Fruit fly (Drosophila melanogaster) whole organism, embryonic: Measurements from ENCODE around the gene Nab2.

ENCODE experiments used
- Asciz ChIP-seq: fragments of 200-800 bp; sonication (Bioruptor generic); optimal IDR thresholded peaks from 2 replicates; lab custom pipeline; 2017; ENCODE audit warnings: missing biosample characterization, mild to moderate bottlenecking, missing genetic modification characterization, missing genetic modification reagents
- B-H1 ChIP-seq: fragments of 200-800 bp; sonication (Bioruptor generic); IDR thresholded peaks from 3 replicates; pipeline ENCODE4 v1.3.6; 2022; ENCODE audit warnings: missing biosample characterization, missing genetic modification characterization
- Bdp1 ChIP-seq: fragments of 200-800 bp; sonication (Bioruptor generic); optimal IDR thresholded peaks from 3 replicates; lab custom pipeline; 2016; ENCODE audit warnings: missing biosample characterization, missing genetic modification characterization
- CG10959 ChIP-seq: fragments of 200-800 bp; sonication (Bioruptor generic); IDR thresholded peaks from 2 replicates; pipeline ENCODE4 v1.3.6; 2022; ENCODE audit warnings: missing biosample characterization, missing genetic modification characterization
- CG14050 ChIP-seq: fragments of 200-800 bp; sonication (Bioruptor generic); IDR thresholded peaks from 3 replicates; pipeline ENCODE4 v1.3.6; 2022; ENCODE audit warnings: missing biosample characterization, missing genetic modification characterization
- CG14710 ChIP-seq: fragments of 200-800 bp; sonication (Bioruptor generic); optimal IDR thresholded peaks from 3 replicates; lab custom pipeline; 2019; ENCODE audit warnings: missing biosample characterization, mild to moderate bottlenecking, missing genetic modification characterization, moderate library complexity
- CG1529 ChIP-seq: fragments of 200-800 bp; sonication (Bioruptor generic); optimal IDR thresholded peaks from 3 replicates; lab custom pipeline; 2018; ENCODE audit warnings: missing biosample characterization, missing genetic modification characterization
- CG15479 ChIP-seq: fragments of 200-800 bp; sonication (Bioruptor generic); optimal IDR thresholded peaks from 3 replicates; lab custom pipeline; 2019; ENCODE audit warnings: missing biosample characterization, mild to moderate bottlenecking, missing genetic modification characterization, moderate library complexity
- CG17186 ChIP-seq: fragments of 200-800 bp; sonication (Bioruptor generic); optimal IDR thresholded peaks from 3 replicates; lab custom pipeline; 2017; ENCODE audit warnings: missing biosample characterization, missing genetic modification reagents, missing genetic modification characterization
- CG17612 ChIP-seq: fragments of 200-800 bp; sonication (Bioruptor generic); IDR thresholded peaks from 2 replicates; pipeline ENCODE4 v1.3.6; 2022; ENCODE audit warnings: missing biosample characterization, missing genetic modification characterization
- CG18011 ChIP-seq: fragments of 200-800 bp; sonication (Bioruptor generic); optimal IDR thresholded peaks from 2 replicates; lab custom pipeline; 2017; ENCODE audit warnings: missing biosample characterization, missing genetic modification characterization, mild to moderate bottlenecking, moderate library complexity, missing genotype
- CG33557 ChIP-seq: fragments of 200-800 bp; sonication (Bioruptor generic); optimal IDR thresholded peaks from 2 replicates; lab custom pipeline; 2019; ENCODE audit warnings: missing biosample characterization, mild to moderate bottlenecking, missing genetic modification characterization, moderate library complexity
- CG42726 ChIP-seq: fragments of 200-800 bp; sonication (Bioruptor generic); IDR thresholded peaks from 2 replicates; pipeline ENCODE4 v1.3.6; 2022; ENCODE audit warnings: missing biosample characterization, missing genetic modification characterization; ENCODE audit not compliant: partially characterized antibody
- CG4617 ChIP-seq: fragments of 200-800 bp; sonication (Bioruptor generic); optimal IDR thresholded peaks from 3 replicates; lab custom pipeline; 2016; ENCODE audit warnings: missing biosample characterization, missing genetic modification characterization, borderline replicate concordance
- CG4854 ChIP-seq: fragments of 200-800 bp; sonication (Bioruptor generic); optimal IDR thresholded peaks from 2 replicates; lab custom pipeline; 2016; ENCODE audit warnings: missing biosample characterization, missing genetic modification characterization, inconsistent platforms
- CG5245 ChIP-seq: fragments of 200-800 bp; sonication (Bioruptor generic); optimal IDR thresholded peaks from 3 replicates; lab custom pipeline; 2016; ENCODE audit warnings: missing biosample characterization, missing genetic modification characterization
- CG5953 ChIP-seq: fragments of 200-800 bp; sonication (Bioruptor generic); IDR thresholded peaks from 2 replicates; pipeline ENCODE4 v1.3.6; 2022; ENCODE audit warnings: missing biosample characterization, missing genetic modification characterization
- CG7987 ChIP-seq: fragments of 200-800 bp; sonication (Bioruptor generic); optimal IDR thresholded peaks from 2 replicates; lab custom pipeline; 2018; ENCODE audit warnings: missing biosample characterization, mild to moderate bottlenecking, missing genetic modification characterization, moderate library complexity
- CG8290 ChIP-seq, 3 experiments: fragments of 200-800 bp; sonication (Bioruptor generic); optimal IDR thresholded peaks; 2 replicates each; lab custom pipeline; 2016 to 2019; ENCODE audit warnings: missing biosample characterization in 3 of 3, missing genetic modification characterization in 3 of 3, mild to moderate bottlenecking in 2 of 3, moderate library complexity in 1 of 3
- CG8765 ChIP-seq: fragments of 200-800 bp; sonication (Bioruptor generic); IDR thresholded peaks from 2 replicates; pipeline ENCODE4 v1.3.6; 2022; ENCODE audit warnings: missing biosample characterization, missing genetic modification characterization
- Chrac-16 ChIP-seq: fragments of 200-800 bp; sonication (Bioruptor generic); optimal IDR thresholded peaks from 3 replicates; lab custom pipeline; 2016; ENCODE audit warnings: missing biosample characterization, missing genetic modification characterization
- E2f2 ChIP-seq: fragments of 200-800 bp; sonication (Bioruptor generic); IDR thresholded peaks from 2 replicates; pipeline ENCODE4 v1.3.6; 2022; ENCODE audit warnings: missing biosample characterization, missing genetic modification characterization
- Ets97D ChIP-seq: fragments of 200-800 bp; sonication (Bioruptor generic); optimal IDR thresholded peaks from 3 replicates; lab custom pipeline; 2016; ENCODE audit warnings: missing biosample characterization, missing genetic modification characterization
- Hsf ChIP-seq: fragments of 200-800 bp; sonication (Bioruptor generic); optimal IDR thresholded peaks from 3 replicates; lab custom pipeline; 2016; ENCODE audit warnings: missing biosample characterization, missing genetic modification characterization
- Jarid2 ChIP-seq: fragments of 200-800 bp; sonication (Bioruptor generic); optimal IDR thresholded peaks from 3 replicates; lab custom pipeline; 2017; ENCODE audit warnings: mild to moderate bottlenecking, missing biosample characterization, missing genetic modification reagents, missing genetic modification characterization
- Lhr ChIP-seq: fragments of 200-800 bp; sonication (Bioruptor generic); optimal IDR thresholded peaks from 3 replicates; lab custom pipeline; 2017; ENCODE audit warnings: mild to moderate bottlenecking, missing biosample characterization, missing genetic modification reagents, missing genetic modification characterization
- Opbp ChIP-seq: fragments of 200-800 bp; sonication (Bioruptor generic); IDR thresholded peaks from 3 replicates; pipeline ENCODE4 v1.3.6; 2022; ENCODE audit warnings: missing biosample characterization, missing genetic modification characterization; ENCODE audit not compliant: partially characterized antibody
- Rfx ChIP-seq: fragments of 200-800 bp; sonication (Bioruptor generic); IDR thresholded peaks from 2 replicates; pipeline ENCODE4 v1.3.6; 2022; ENCODE audit warnings: missing biosample characterization, missing genetic modification characterization
- caup ChIP-seq: fragments of 200-800 bp; sonication (Bioruptor generic); optimal IDR thresholded peaks from 3 replicates; lab custom pipeline; 2017; ENCODE audit warnings: missing biosample characterization, mild to moderate bottlenecking, missing genetic modification characterization, moderate library complexity; ENCODE audit not compliant: severe bottlenecking
- chn ChIP-seq: fragments of 200-800 bp; sonication (Bioruptor generic); optimal IDR thresholded peaks from 2 replicates; lab custom pipeline; 2016; ENCODE audit warnings: missing biosample characterization, missing genetic modification characterization
- da ChIP-seq: fragments of 200-800 bp; sonication (Bioruptor generic); optimal IDR thresholded peaks from 2 replicates; lab custom pipeline; 2016; ENCODE audit warnings: missing biosample characterization, missing genetic modification characterization
- dati ChIP-seq: fragments of 200-800 bp; sonication (Bioruptor generic); IDR thresholded peaks from 2 replicates; pipeline ENCODE4 v1.3.6; 2022; ENCODE audit warnings: missing biosample characterization, missing genetic modification characterization
- dmrt11E ChIP-seq: fragments of 200-800 bp; sonication (Bioruptor generic); optimal IDR thresholded peaks from 3 replicates; lab custom pipeline; 2018; ENCODE audit warnings: missing biosample characterization, mild to moderate bottlenecking, missing genetic modification characterization, moderate library complexity
- ems ChIP-seq: fragments of 200-800 bp; sonication (Bioruptor generic); optimal IDR thresholded peaks from 3 replicates; lab custom pipeline; 2016; ENCODE audit warnings: missing biosample characterization, missing genetic modification characterization
- exex ChIP-seq: fragments of 200-800 bp; sonication (Bioruptor generic); optimal IDR thresholded peaks from 4 replicates; lab custom pipeline; 2018; ENCODE audit warnings: missing biosample characterization, mild to moderate bottlenecking, missing genetic modification characterization, moderate library complexity
- gcm2 ChIP-seq: fragments of 200-800 bp; sonication (Bioruptor generic); optimal IDR thresholded peaks from 2 replicates; lab custom pipeline; 2016; ENCODE audit warnings: missing biosample characterization, missing genetic modification characterization
- gsb ChIP-seq: fragments of 200-800 bp; sonication (Bioruptor generic); IDR thresholded peaks from 2 replicates; pipeline ENCODE4 v1.3.6; 2022; ENCODE audit warnings: missing biosample characterization, missing genetic modification characterization
- gsb-n ChIP-seq: fragments of 200-800 bp; sonication (Bioruptor generic); optimal IDR thresholded peaks from 3 replicates; lab custom pipeline; 2018; ENCODE audit warnings: missing biosample characterization, mild to moderate bottlenecking, missing genetic modification characterization
- hkb ChIP-seq, 2 experiments: fragments of 200-800 bp in 1 of 2; fragments of >200 bp in 1 of 2; sonication (Bioruptor generic) in 1 of 2; IDR thresholded peaks in 1 of 2; optimal IDR thresholded peaks in 1 of 2; 2 replicates each; pipeline versions ENCODE4 v1.3.6 to Lab custom; 2017 to 2022; ENCODE audit warnings: missing biosample characterization in 1 of 2, missing genetic modification characterization in 1 of 2
- lmd ChIP-seq: fragments of 200-800 bp; sonication (Bioruptor generic); IDR thresholded peaks from 2 replicates; pipeline ENCODE4 v1.3.6; 2022; ENCODE audit warnings: missing biosample characterization, missing genetic modification characterization
- nom ChIP-seq: fragments of 200-800 bp; sonication (Bioruptor generic); optimal IDR thresholded peaks from 2 replicates; lab custom pipeline; 2017; ENCODE audit warnings: missing biosample characterization, missing genetic modification characterization, mild to moderate bottlenecking, moderate library complexity, missing genetic modification reagents
- otp ChIP-seq: fragments of 200-800 bp; sonication (Bioruptor generic); IDR thresholded peaks from 3 replicates; pipeline ENCODE4, ENCODE4 v1.3.6; 2022; ENCODE audit warnings: missing biosample characterization, missing genetic modification characterization
- pan ChIP-seq, 4 experiments: fragments of >200 bp in 3 of 4; fragments of 200-800 bp in 1 of 4; sonication (Bioruptor generic) in 1 of 4; optimal IDR thresholded peaks in 3 of 4; IDR thresholded peaks in 1 of 4; 2 replicates each; pipeline versions ENCODE4 v1.3.6 to Lab custom; 2017 to 2022; ENCODE audit warnings: missing biosample characterization in 2 of 4, missing genetic modification characterization in 2 of 4, mixed read lengths in 1 of 4
- pita ChIP-seq: fragments of 200-800 bp; sonication (Bioruptor generic); optimal IDR thresholded peaks from 2 replicates; lab custom pipeline; 2017; ENCODE audit warnings: missing biosample characterization, mild to moderate bottlenecking, missing genetic modification characterization
- repo ChIP-seq: fragments of 200-800 bp; sonication (Bioruptor generic); optimal IDR thresholded peaks from 2 replicates; lab custom pipeline; 2016; ENCODE audit warnings: missing biosample characterization, missing genetic modification characterization
- slbo ChIP-seq: fragments of 200-800 bp; sonication (Bioruptor generic); IDR thresholded peaks from 2 replicates; pipeline ENCODE4 v1.3.6; 2022; ENCODE audit warnings: missing biosample characterization, missing genetic modification characterization
- sna ChIP-seq: fragments of 200-800 bp; sonication (Bioruptor generic); IDR thresholded peaks from 2 replicates; pipeline ENCODE4 v1.3.6; 2022; ENCODE audit warnings: missing biosample characterization, missing genetic modification characterization; ENCODE audit not compliant: partially characterized antibody
- wek ChIP-seq: fragments of 200-800 bp; sonication (Bioruptor generic); optimal IDR thresholded peaks from 3 replicates; lab custom pipeline; 2018; ENCODE audit warnings: missing biosample characterization, mild to moderate bottlenecking, missing genetic modification characterization, moderate library complexity
- zen ChIP-seq: fragments of 200-800 bp; sonication (Bioruptor generic); optimal IDR thresholded peaks from 3 replicates; lab custom pipeline; 2018; ENCODE audit warnings: missing biosample characterization, mild to moderate bottlenecking, missing genetic modification characterization, moderate library complexity

Gene Nab2

DNA sequence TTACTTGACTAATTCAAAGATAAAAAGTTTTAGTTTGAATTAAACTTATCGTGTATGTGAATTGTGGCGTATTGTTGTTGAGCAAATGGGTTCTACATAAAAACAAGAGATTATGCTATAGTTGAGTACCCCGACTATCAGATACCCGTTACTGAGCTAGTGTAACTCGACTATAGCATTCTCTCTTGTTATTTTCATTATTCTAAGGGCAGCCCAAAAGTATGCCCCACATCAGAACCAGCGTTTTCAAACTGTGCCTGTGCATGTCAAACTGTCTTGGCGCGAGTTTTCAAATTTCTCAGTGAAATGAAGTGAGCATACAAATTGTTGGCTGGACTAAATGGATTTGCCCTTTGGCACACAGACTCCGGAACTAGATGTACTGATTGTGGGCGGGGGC, 38.9 kb downstream of the Nab2 start, which contains the start of gene shps (continued):
- no peak for TF ChIP-seq CG15479
- TF ChIP-seq gsb: no peak
- TF ChIP-seq CG5245 (GFP tag; lab: Kevin White, UChicago): no peak
- TF ChIP-seq CG8290 (GFP tag; optimal IDR thresholded peaks at IDR 0.05; lab: Kevin White, UChicago): peak; percentile 45
- peak in 1 of 2 experiments; percentile 61 for TF ChIP-seq CG8290 (tag; optimal IDR thresholded peaks at IDR 0.05; lab: Kevin White, UChicago)
- no peak for TF ChIP-seq exex (tag; lab: Kevin White, UChicago)
- no peak for TF ChIP-seq CG14710 (tag; lab: Kevin White, UChicago)
- TF ChIP-seq CG7987 (GFP tag; lab: Kevin White, UChicago): no peak
- no peak for TF ChIP-seq da (GFP tag; lab: Kevin White, UChicago)
- peak; percentile 68 for TF ChIP-seq CG42726 (GFP tag; lab: Robert Waterston, UW)
- TF ChIP-seq dmrt11E: no peak
- TF ChIP-seq repo: no peak
- no peak for TF ChIP-seq CG1529 (GFP tag; lab: Kevin White, UChicago)
- no peak for TF ChIP-seq Chrac-16
- TF ChIP-seq CG4854 (GFP tag; lab: Kevin White, UChicago): no peak
- no peak for TF ChIP-seq CG4617
- TF ChIP-seq chn (GFP tag; lab: Kevin White, UChicago): no peak
- no peak for TF ChIP-seq CG10959 (GFP tag; lab: Robert Waterston, UW)
- TF ChIP-seq caup: no peak
- TF ChIP-seq Lhr (GFP tag; lab: Kevin White, UChicago): peak; percentile 54
- peak in 1 of 2 experiments; percentile 13 for TF ChIP-seq pan (optimal IDR thresholded peaks at IDR 0.05; lab: Kevin White, UChicago)
- TF ChIP-seq pan (GFP tag; optimal IDR thresholded peaks at IDR 0.05 in 1 of 2, IDR thresholded peaks at IDR 0.05 in 1 of 2): no peak
- TF ChIP-seq B-H1 (GFP tag; lab: Robert Waterston, UW): no peak
- TF ChIP-seq wek (GFP tag; lab: Kevin White, UChicago): no peak
- TF ChIP-seq Rfx: no peak
- no peak for TF ChIP-seq Asciz (GFP tag; lab: Kevin White, UChicago)
- no peak for TF ChIP-seq Jarid2 (GFP tag; lab: Kevin White, UChicago)
- no peak for TF ChIP-seq Hsf (GFP tag; lab: Kevin White, UChicago)
- TF ChIP-seq Ets97D (GFP tag; lab: Kevin White, UChicago): no peak
- TF ChIP-seq CG17186: no peak
- TF ChIP-seq E2f2 (GFP tag; lab: Robert Waterston, UW): peak; percentile 99
- no peak for TF ChIP-seq CG17612 (GFP tag; lab: Robert Waterston, UW)
- no peak for TF ChIP-seq CG5953 (GFP tag; lab: Robert Waterston, UW)
- TF ChIP-seq gcm2: no peak
- no peak for TF ChIP-seq Bdp1 (GFP tag; lab: Kevin White, UChicago)
- TF ChIP-seq lmd (GFP tag; lab: Robert Waterston, UW): no peak
- no peak for TF ChIP-seq CG33557
- no peak for TF ChIP-seq zen
- TF ChIP-seq CG14050 (GFP tag; lab: Robert Waterston, UW): no peak
- TF ChIP-seq CG8765 (GFP tag; lab: Robert Waterston, UW): no peak
- no peak for TF ChIP-seq otp (GFP tag; lab: Robert Waterston, UW)
- TF ChIP-seq slbo (GFP tag; lab: Robert Waterston, UW): no peak
- TF ChIP-seq CG18011 (GFP tag; lab: Kevin White, UChicago): no peak
- no peak for TF ChIP-seq ems (GFP tag; lab: Kevin White, UChicago)
- no peak for TF ChIP-seq dati (GFP tag; lab: Robert Waterston, UW)
- TF ChIP-seq nom (GFP tag; lab: Kevin White, UChicago): no peak
- peak; percentile 88 for TF ChIP-seq Opbp (GFP tag; lab: Robert Waterston, UW)
- TF ChIP-seq pita: no peak
- TF ChIP-seq hkb (optimal IDR thresholded peaks at IDR 0.05; lab: Kevin White, UChicago): no peak
- TF ChIP-seq hkb (GFP tag; IDR thresholded peaks at IDR 0.05; lab: Robert Waterston, UW): no peak
- TF ChIP-seq gsb-n: no peak
- peak; percentile 75 for TF ChIP-seq sna (GFP tag; lab: Robert Waterston, UW)
